Worm (Caenorhabditis elegans): ENCODE data around the gene lsm-7.

ce11 chrIV:10957583-10958229 lies 24.4 kb downstream of the lsm-7 start, which contains the start of gene Y69E1A.5:
- no peak for TF ChIP-seq unc-62 (GFP tag; optimal IDR thresholded peaks at IDR 0.05)
- no peak for TF ChIP-seq snpc-3.4 (tag; optimal IDR thresholded peaks at IDR 0.05)

All from whole organism, young adult.